Comparison of ENCODE assay signal across 1 fruit fly cellular context in the genomic region with DNA sequence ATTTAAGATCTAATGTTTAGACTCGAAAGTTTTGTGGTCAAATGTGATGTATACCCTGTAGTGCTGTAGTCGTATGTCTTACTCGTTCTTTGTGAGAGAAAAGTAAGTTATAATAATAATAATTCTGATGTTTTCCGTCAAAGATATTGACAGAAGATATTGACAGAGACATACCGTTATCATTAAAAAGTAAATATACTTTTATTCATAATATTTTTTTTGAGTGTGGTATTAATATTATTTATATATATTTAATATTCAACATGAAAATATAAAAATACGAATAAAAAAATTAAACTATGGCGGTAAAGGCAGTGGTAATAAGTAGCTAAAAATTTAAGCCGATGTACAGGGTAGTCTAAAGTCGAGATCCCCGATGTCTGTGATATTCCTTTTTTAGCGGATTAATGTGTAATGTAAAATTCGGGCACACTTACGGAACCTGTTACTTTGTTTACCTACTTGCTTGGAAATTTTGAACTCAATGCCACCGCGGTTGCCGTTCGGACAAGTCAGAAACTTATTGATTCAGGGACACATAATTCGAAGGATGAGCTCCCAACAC.
TF ChIP-seq lines count a peak whose summit lies in the region.

Gene CG2100 (minus strand): TSS at position 51 of the 565 bp plus-strand sequence.
Gene CG1236 (plus strand): TSS at position 444 of the 565 bp plus-strand sequence.

TF ChIP-seq in whole organism, embryonic, 481 proteins besides CTCF, POLR2A, EP300 and RAD21 (continued from another document):
- TF ChIP-seq sc (optimal IDR thresholded peaks at IDR 0.05; lab: Kevin White, UChicago) (no peak), sc (GFP tag; optimal IDR thresholded peaks at IDR 0.05; lab: Kevin White, UChicago) (peak; percentile 85), CG3065 (GFP tag; optimal IDR thresholded peaks at IDR 0.05; lab: Kevin White, UChicago) (peak; percentile 35), CG17568 (GFP tag; optimal IDR thresholded peaks at IDR 0.05; lab: Kevin White, UChicago) (no peak), mld (GFP tag; IDR thresholded peaks at IDR 0.05; lab: Robert Waterston, UW; ENCODE audit: partially characterized antibody) (no peak; the same call in 2 of the 3 replicates), pfk (GFP tag; optimal IDR thresholded peaks at IDR 0.05; lab: Kevin White, UChicago) (no peak), hkb (optimal IDR thresholded peaks at IDR 0.05; lab: Kevin White, UChicago) (no peak), hkb (GFP tag; IDR thresholded peaks at IDR 0.05; lab: Robert Waterston, UW) (no peak; the same call in 1 of the 2 replicates), Camta (GFP tag; optimal IDR thresholded peaks at IDR 0.05; lab: Kevin White, UChicago) (peak; percentile 47), CG7271 (tag; optimal IDR thresholded peaks at IDR 0.05; lab: Kevin White, UChicago) (peak; percentile 13), gro (GFP tag; optimal IDR thresholded peaks at IDR 0.05; lab: Kevin White, UChicago) (no peak), az2 (GFP tag; optimal IDR thresholded peaks at IDR 0.05; lab: Kevin White, UChicago) (peak; percentile 81), exex (tag; optimal IDR thresholded peaks at IDR 0.05; lab: Kevin White, UChicago) (peak; percentile 42), Side (GFP tag; optimal IDR thresholded peaks at IDR 0.05; lab: Kevin White, UChicago) (no peak), Hsf (GFP tag; optimal IDR thresholded peaks at IDR 0.05; lab: Kevin White, UChicago) (peak; percentile 60), CG18599 (GFP tag; optimal IDR thresholded peaks at IDR 0.05; lab: Kevin White, UChicago) (peak; percentile 83), Fer1 (GFP tag; optimal IDR thresholded peaks at IDR 0.05; lab: Kevin White, UChicago) (peak; percentile 81)
